Fruit fly (Drosophila melanogaster) whole organism, embryonic: Measurements from ENCODE around the gene CG2854.

ENCODE experiments used
- Blimp-1 ChIP-seq: fragments of 200-800 bp; sonication (Bioruptor generic); optimal IDR thresholded peaks from 3 replicates; lab custom pipeline; 2018; ENCODE audit warnings: missing biosample characterization, missing genetic modification characterization, mild to moderate bottlenecking, moderate library complexity, missing genetic modification reagents
- CG1024 ChIP-seq: fragments of 200-800 bp; sonication (Bioruptor generic); IDR thresholded peaks from 2 replicates; pipeline ENCODE4 v1.3.6; 2022; ENCODE audit warnings: missing biosample characterization, missing genetic modification characterization
- CG12391 ChIP-seq: fragments of 200-800 bp; sonication (Bioruptor generic); optimal IDR thresholded peaks from 3 replicates; lab custom pipeline; 2018; ENCODE audit warnings: missing biosample characterization, mild to moderate bottlenecking, missing genetic modification characterization, moderate library complexity
- CG12769 ChIP-seq: fragments of 200-800 bp; sonication (Bioruptor generic); optimal IDR thresholded peaks from 2 replicates; lab custom pipeline; 2019; ENCODE audit warnings: missing biosample characterization, mild to moderate bottlenecking, missing genetic modification characterization, moderate library complexity
- CG14014 ChIP-seq: fragments of 200-800 bp; sonication (Bioruptor generic); IDR thresholded peaks from 2 replicates; pipeline ENCODE4 v1.3.6; 2022; ENCODE audit warnings: missing biosample characterization, missing genetic modification characterization
- CG14441 ChIP-seq: fragments of 200-800 bp; sonication (Bioruptor generic); IDR thresholded peaks from 2 replicates; pipeline ENCODE4 v1.3.6; 2022; ENCODE audit warnings: missing biosample characterization, missing genetic modification characterization
- CG14667 ChIP-seq: fragments of 200-800 bp; sonication (Bioruptor generic); IDR thresholded peaks from 2 replicates; pipeline ENCODE4 v1.3.6; 2022; ENCODE audit warnings: missing biosample characterization, missing genetic modification characterization
- CG1603 ChIP-seq: fragments of 200-800 bp; sonication (Bioruptor generic); optimal IDR thresholded peaks from 2 replicates; lab custom pipeline; 2019; ENCODE audit warnings: missing biosample characterization, mild to moderate bottlenecking, missing genetic modification characterization, moderate library complexity
- CG1647 ChIP-seq: fragments of 200-800 bp; sonication (Bioruptor generic); optimal IDR thresholded peaks from 3 replicates; lab custom pipeline; 2016; ENCODE audit warnings: missing biosample characterization, missing genetic modification characterization
- CG32767 ChIP-seq: fragments of 200-800 bp; sonication (Bioruptor generic); IDR thresholded peaks from 2 replicates; pipeline ENCODE4 v1.3.6; 2022; ENCODE audit warnings: missing biosample characterization, missing genetic modification characterization
- CG34224 ChIP-seq: fragments of 200-800 bp; sonication (Bioruptor generic); IDR thresholded peaks from 3 replicates; pipeline ENCODE4 v1.3.6; 2022; ENCODE audit warnings: missing biosample characterization, missing genetic modification characterization; ENCODE audit not compliant: partially characterized antibody
- CG4424 ChIP-seq: fragments of 200-800 bp; sonication (Bioruptor generic); optimal IDR thresholded peaks from 3 replicates; lab custom pipeline; 2016; ENCODE audit warnings: missing biosample characterization, missing genetic modification characterization
- CG7839 ChIP-seq: fragments of 200-800 bp; sonication (Bioruptor generic); optimal IDR thresholded peaks from 3 replicates; lab custom pipeline; 2018; ENCODE audit warnings: missing biosample characterization, mild to moderate bottlenecking, missing genetic modification characterization, moderate library complexity
- CG8290 ChIP-seq, 3 experiments: fragments of 200-800 bp; sonication (Bioruptor generic); optimal IDR thresholded peaks; 2 replicates each; lab custom pipeline; 2016 to 2019; ENCODE audit warnings: missing biosample characterization in 3 of 3, missing genetic modification characterization in 3 of 3, mild to moderate bottlenecking in 2 of 3, moderate library complexity in 1 of 3
- Drgx ChIP-seq: fragments of 200-800 bp; sonication (Bioruptor generic); IDR thresholded peaks from 2 replicates; pipeline ENCODE4 v1.3.6; 2022; ENCODE audit warnings: missing biosample characterization, missing genetic modification characterization
- Gug ChIP-seq: fragments of 200-800 bp; sonication (Bioruptor generic); IDR thresholded peaks from 4 replicates; pipeline ENCODE4 v1.3.6; 2022; ENCODE audit warnings: missing biosample characterization, missing genetic modification characterization
- HLHmδ ChIP-seq: fragments of 200-800 bp; sonication (Bioruptor generic); optimal IDR thresholded peaks from 2 replicates; lab custom pipeline; 2018; ENCODE audit warnings: missing biosample characterization, mild to moderate bottlenecking, missing genetic modification characterization, moderate library complexity
- Med ChIP-seq: fragments of 200-800 bp; sonication (Bioruptor generic); peaks from one replicate; lab custom pipeline; 2016; ENCODE audit warnings: missing biosample characterization, missing genetic modification characterization, mild to moderate bottlenecking, inconsistent platforms, moderate library complexity
- NFAT ChIP-seq: fragments of 200-800 bp; sonication (Bioruptor generic); IDR thresholded peaks from 2 replicates; pipeline ENCODE4 v1.3.6; 2022; ENCODE audit warnings: missing biosample characterization, missing genetic modification characterization
- Neu2 ChIP-seq: fragments of 200-800 bp; sonication (Bioruptor generic); optimal IDR thresholded peaks from 3 replicates; lab custom pipeline; 2016; ENCODE audit warnings: missing biosample characterization, missing genetic modification characterization, borderline replicate concordance
- Oli ChIP-seq: fragments of 200-800 bp; sonication (Bioruptor generic); optimal IDR thresholded peaks from 2 replicates; lab custom pipeline; 2018; ENCODE audit warnings: missing biosample characterization, mild to moderate bottlenecking, missing genetic modification characterization, moderate library complexity
- Ptx1 ChIP-seq: fragments of 200-800 bp; sonication (Bioruptor generic); IDR thresholded peaks from 2 replicates; pipeline ENCODE4 v1.3.6; 2022; ENCODE audit warnings: missing biosample characterization, missing genetic modification characterization
- Sox102F ChIP-seq: fragments of 200-800 bp; sonication (Bioruptor generic); optimal IDR thresholded peaks from 2 replicates; lab custom pipeline; 2018; ENCODE audit warnings: missing biosample characterization, mild to moderate bottlenecking, missing genetic modification characterization, moderate library complexity
- Vsx1 ChIP-seq: fragments of 200-800 bp; sonication (Bioruptor generic); optimal IDR thresholded peaks from 2 replicates; lab custom pipeline; 2017; ENCODE audit warnings: missing biosample characterization, mild to moderate bottlenecking, missing genetic modification characterization, missing genetic modification reagents
- dm ChIP-seq: fragments of 200-800 bp; sonication (Bioruptor generic); optimal IDR thresholded peaks from 3 replicates; lab custom pipeline; 2016; ENCODE audit warnings: missing biosample characterization, missing genetic modification characterization
- dmrt99B ChIP-seq: fragments of 200-800 bp; sonication (Bioruptor generic); optimal IDR thresholded peaks from 2 replicates; lab custom pipeline; 2018; ENCODE audit warnings: missing biosample characterization, mild to moderate bottlenecking, missing genetic modification characterization, moderate library complexity
- dpn ChIP-seq, 2 experiments: fragments of 200-800 bp; sonication (Bioruptor generic); optimal IDR thresholded peaks; 3 replicates each; lab custom pipeline; 2016; ENCODE audit warnings: missing biosample characterization in 2 of 2, missing genetic modification characterization in 2 of 2
- her ChIP-seq: fragments of 200-800 bp; sonication (Bioruptor generic); optimal IDR thresholded peaks from 2 replicates; lab custom pipeline; 2016; ENCODE audit warnings: missing biosample characterization, missing genetic modification characterization
- ind ChIP-seq: fragments of 200-800 bp; sonication (Bioruptor generic); optimal IDR thresholded peaks from 3 replicates; lab custom pipeline; 2016; ENCODE audit warnings: missing biosample characterization, missing genetic modification characterization
- mld ChIP-seq: fragments of 200-800 bp; sonication (Bioruptor generic); IDR thresholded peaks from 3 replicates; pipeline ENCODE4 v1.3.6; 2022; ENCODE audit warnings: missing biosample characterization, missing genetic modification characterization; ENCODE audit not compliant: partially characterized antibody
- nmo ChIP-seq: fragments of 200-800 bp; sonication (Bioruptor generic); optimal IDR thresholded peaks from 2 replicates; lab custom pipeline; 2018; ENCODE audit warnings: missing biosample characterization, mild to moderate bottlenecking, missing genetic modification characterization, moderate library complexity
- phol ChIP-seq: fragments of 200-800 bp; sonication (Bioruptor generic); optimal IDR thresholded peaks from 3 replicates; lab custom pipeline; 2018; ENCODE audit warnings: missing biosample characterization, mild to moderate bottlenecking, missing genetic modification characterization, moderate library complexity
- prd ChIP-seq, 3 experiments: fragments of >200 bp in 2 of 3; fragments of 200-800 bp in 1 of 3; sonication (Bioruptor generic) in 1 of 3; optimal IDR thresholded peaks in 2 of 3; IDR thresholded peaks in 1 of 3; 2 replicates in 2 of 3; 3 replicates in 1 of 3; pipeline versions ENCODE4 v1.3.6 to Lab custom; 2017 to 2022; ENCODE audit warnings: missing biosample characterization in 1 of 3, missing genetic modification characterization in 1 of 3
- ranshi ChIP-seq: fragments of 200-800 bp; sonication (Bioruptor generic); IDR thresholded peaks from 2 replicates; pipeline ENCODE4 v1.3.6; 2022; ENCODE audit warnings: missing biosample characterization, missing genetic modification characterization
- sens ChIP-seq: fragments of 200-800 bp; sonication (Bioruptor generic); peaks from one replicate; lab custom pipeline; 2016; ENCODE audit warnings: missing biosample characterization, missing genetic modification characterization
- tgo ChIP-seq: fragments of 200-800 bp; sonication (Bioruptor generic); IDR thresholded peaks from 3 replicates; pipeline ENCODE4 v1.3.6; 2022; ENCODE audit warnings: missing biosample characterization, missing genetic modification characterization
- ttk ChIP-seq: fragments of 200-800 bp; sonication (Bioruptor generic); IDR thresholded peaks from 2 replicates; pipeline ENCODE4 v2.1.2; 2022; ENCODE audit warnings: missing biosample characterization, missing genetic modification characterization
- unpg ChIP-seq: fragments of 200-800 bp; sonication (Bioruptor generic); optimal IDR thresholded peaks from 3 replicates; lab custom pipeline; 2018; ENCODE audit warnings: missing biosample characterization, mild to moderate bottlenecking, missing genetic modification characterization, moderate library complexity
- vnd ChIP-seq: fragments of 200-800 bp; sonication (Bioruptor generic); IDR thresholded peaks from 3 replicates; pipeline ENCODE4 v1.3.6; 2022; ENCODE audit warnings: missing biosample characterization, missing genetic modification characterization; ENCODE audit not compliant: partially characterized antibody
- yki ChIP-seq: fragments of >200 bp; optimal IDR thresholded peaks from 3 replicates; lab custom pipeline; 2018
- zfh2 ChIP-seq: fragments of 200-800 bp; sonication (Bioruptor generic); optimal IDR thresholded peaks from 2 replicates; lab custom pipeline; 2016; ENCODE audit warnings: missing biosample characterization, missing genetic modification characterization

The CG2854 gene

DNA sequence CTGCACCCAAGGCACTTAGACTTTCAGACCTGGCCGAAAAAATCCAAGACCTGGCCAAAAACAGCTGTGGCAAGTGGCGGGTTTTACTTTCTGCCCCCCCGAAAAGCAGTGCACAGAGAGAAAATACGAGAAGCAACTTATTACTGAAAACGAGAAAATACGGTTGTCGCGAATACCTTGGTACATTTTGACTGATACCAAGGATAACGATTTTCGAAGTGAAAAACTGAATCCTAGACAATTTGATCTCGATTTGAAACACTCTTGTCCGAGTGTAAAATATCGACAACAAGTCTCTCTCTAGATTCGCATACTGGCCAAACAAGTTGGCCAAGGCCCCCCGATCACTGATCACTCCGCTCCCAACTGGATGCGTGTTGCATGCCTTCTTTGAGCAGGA lies 32.9 kb downstream of the CG2854 start (continued):
- TF ChIP-seq Neu2 (GFP tag; lab: Kevin White, UChicago) (no peak), prd (optimal IDR thresholded peaks at IDR 0.05; lab: Kevin White, UChicago) (no peak), prd (GFP tag; IDR thresholded peaks at IDR 0.05; lab: Robert Waterston, UW) (peak; percentile 31; the same call in 1 of the 3 replicates), HLHmδ (GFP tag; lab: Kevin White, UChicago) (no peak), nmo (GFP tag; lab: Kevin White, UChicago) (peak; percentile 4), Sox102F (peak; percentile 50), CG12769 (tag; lab: Kevin White, UChicago) (peak; percentile 28), sens (GFP tag; lab: Kevin White, UChicago) (peak; percentile 49), CG34224 (no peak), yki (no peak), Vsx1 (GFP tag; lab: Kevin White, UChicago) (no peak), Ptx1 (GFP tag; lab: Robert Waterston, UW) (peak; percentile 56), ttk (peak; percentile 39; the same call in 1 of the 2 replicates), her (GFP tag; lab: Kevin White, UChicago) (no peak), unpg (GFP tag; lab: Kevin White, UChicago) (peak; percentile 17), CG7839 (peak; percentile 6), CG14667 (GFP tag; lab: Robert Waterston, UW) (no peak), CG1024 (GFP tag; lab: Robert Waterston, UW) (0 out of 2 replicates have a peak, but pooled peaks have one; percentile 23), ind (peak; percentile 30), CG8290 (GFP tag; optimal IDR thresholded peaks at IDR 0.05; lab: Kevin White, UChicago) (no peak), CG8290 (tag; optimal IDR thresholded peaks at IDR 0.05; lab: Kevin White, UChicago) (peak in 1 of 2 experiments; percentile 4), NFAT (GFP tag; lab: Robert Waterston, UW) (no peak), Gug (GFP tag; lab: Robert Waterston, UW) (no peak), phol (peak; percentile 9), vnd (no peak), CG14014 (GFP tag; lab: Robert Waterston, UW) (0 out of 2 replicates have a peak, but pooled peaks have one; percentile 40), CG32767 (GFP tag; lab: Robert Waterston, UW) (no peak), dm (GFP tag; lab: Kevin White, UChicago) (no peak), CG1647 (GFP tag; lab: Kevin White, UChicago) (no peak), ranshi (peak; percentile 52; the same call in 1 of the 2 replicates), CG4424 (GFP tag; lab: Kevin White, UChicago) (no peak), Blimp-1 (GFP tag; lab: Kevin White, UChicago) (peak; percentile 44), tgo (GFP tag; lab: Robert Waterston, UW) (0 out of 3 replicates have a peak, but pooled peaks have one; percentile 22), mld (GFP tag; lab: Robert Waterston, UW) (no peak), dpn (GFP tag; optimal IDR thresholded peaks at IDR 0.05; lab: Kevin White, UChicago) (peak in 1 of 2 experiments; percentile 3), Med (GFP tag; lab: Kevin White, UChicago) (peak; percentile 85), CG1603 (peak; percentile 44), CG12391 (no peak), dmrt99B (tag; lab: Kevin White, UChicago) (peak; percentile 42), Oli (tag; lab: Kevin White, UChicago) (peak; percentile 21), zfh2 (no peak), CG14441 (GFP tag; lab: Robert Waterston, UW) (0 out of 2 replicates have a peak, but pooled peaks have one; percentile 25), Drgx (GFP tag; lab: Robert Waterston, UW) (peak; percentile 96)
